Fruit fly (Drosophila melanogaster) whole organism, embryonic: Measurements from ENCODE around the gene CG9550.
A peak's percentile ranks its signal among the peaks of the same experiment; 100 is the strongest.

Experiments
- Aef1 ChIP-seq: fragments of 200-800 bp; sonication (Bioruptor generic); IDR thresholded peaks from 3 replicates; pipeline ENCODE4 v1.3.6; 2022; ENCODE audit warnings: missing biosample characterization, missing genetic modification characterization
- Bdp1 ChIP-seq: fragments of 200-800 bp; sonication (Bioruptor generic); optimal IDR thresholded peaks from 3 replicates; lab custom pipeline; 2016; ENCODE audit warnings: missing biosample characterization, missing genetic modification characterization
- CG12659 ChIP-seq: fragments of 200-800 bp; sonication (Bioruptor generic); optimal IDR thresholded peaks from 3 replicates; lab custom pipeline; 2017; ENCODE audit warnings: mild to moderate bottlenecking, missing biosample characterization, missing genetic modification reagents, missing genetic modification characterization
- CG14014 ChIP-seq: fragments of 200-800 bp; sonication (Bioruptor generic); IDR thresholded peaks from 2 replicates; pipeline ENCODE4 v1.3.6; 2022; ENCODE audit warnings: missing biosample characterization, missing genetic modification characterization
- CG15514 ChIP-seq: fragments of 200-800 bp; sonication (Bioruptor generic); optimal IDR thresholded peaks from 3 replicates; lab custom pipeline; 2017; ENCODE audit warnings: missing biosample characterization, missing genetic modification characterization, mild to moderate bottlenecking, moderate library complexity, missing genetic modification reagents
- CG1647 ChIP-seq: fragments of 200-800 bp; sonication (Bioruptor generic); optimal IDR thresholded peaks from 3 replicates; lab custom pipeline; 2016; ENCODE audit warnings: missing biosample characterization, missing genetic modification characterization
- CG17829 ChIP-seq: fragments of 200-800 bp; optimal IDR thresholded peaks from 2 replicates; lab custom pipeline; 2019; ENCODE audit warnings: missing biosample characterization, mild to moderate bottlenecking, missing genetic modification characterization, moderate library complexity
- CG2116 ChIP-seq: fragments of 200-800 bp; sonication (Bioruptor generic); optimal IDR thresholded peaks from 3 replicates; lab custom pipeline; 2018; ENCODE audit warnings: missing biosample characterization, mild to moderate bottlenecking, missing genetic modification characterization
- CG2875 ChIP-seq: fragments of 200-800 bp; sonication (Bioruptor generic); optimal IDR thresholded peaks from 2 replicates; lab custom pipeline; 2017; ENCODE audit warnings: missing biosample characterization, mild to moderate bottlenecking, missing genetic modification characterization, missing genetic modification reagents
- CG30020 ChIP-seq: fragments of 200-800 bp; optimal IDR thresholded peaks from 2 replicates; lab custom pipeline; 2019; ENCODE audit warnings: missing biosample characterization, mild to moderate bottlenecking, missing genetic modification characterization, moderate library complexity
- CG32772 ChIP-seq: fragments of 200-800 bp; sonication (Bioruptor generic); IDR thresholded peaks from 2 replicates; pipeline ENCODE4 v1.3.6; 2022; ENCODE audit warnings: missing biosample characterization, missing genetic modification characterization
- CG34224 ChIP-seq: fragments of 200-800 bp; sonication (Bioruptor generic); IDR thresholded peaks from 3 replicates; pipeline ENCODE4 v1.3.6; 2022; ENCODE audit warnings: missing biosample characterization, missing genetic modification characterization; ENCODE audit not compliant: partially characterized antibody
- CG34376 ChIP-seq: fragments of 200-800 bp; sonication (Bioruptor generic); optimal IDR thresholded peaks from 2 replicates; lab custom pipeline; 2018; ENCODE audit warnings: missing biosample characterization, mild to moderate bottlenecking, missing genetic modification characterization
- CG3847 ChIP-seq: fragments of 200-800 bp; sonication (Bioruptor generic); IDR thresholded peaks from 2 replicates; pipeline ENCODE4 v1.3.6; 2022; ENCODE audit warnings: missing biosample characterization, missing genetic modification characterization
- CG4360 ChIP-seq: fragments of 200-800 bp; sonication (Bioruptor generic); IDR thresholded peaks from 2 replicates; pipeline ENCODE4 v1.3.6; 2022; ENCODE audit warnings: missing biosample characterization, missing genetic modification characterization
- CG4820 ChIP-seq: fragments of 200-800 bp; sonication (Bioruptor generic); optimal IDR thresholded peaks from 3 replicates; lab custom pipeline; 2016; ENCODE audit warnings: missing biosample characterization, missing genetic modification characterization
- CG8290 ChIP-seq, 3 experiments: fragments of 200-800 bp; sonication (Bioruptor generic); optimal IDR thresholded peaks; 2 replicates each; lab custom pipeline; 2016 to 2019; ENCODE audit warnings: missing biosample characterization in 3 of 3, missing genetic modification characterization in 3 of 3, mild to moderate bottlenecking in 2 of 3, moderate library complexity in 1 of 3
- CG9797 ChIP-seq: fragments of 200-800 bp; sonication (Bioruptor generic); optimal IDR thresholded peaks from 3 replicates; lab custom pipeline; 2018; ENCODE audit warnings: missing biosample characterization, mild to moderate bottlenecking, missing genetic modification characterization
- Deaf1 ChIP-seq: fragments of 200-800 bp; optimal IDR thresholded peaks from 3 replicates; lab custom pipeline; 2019; ENCODE audit warnings: missing biosample characterization, mild to moderate bottlenecking, missing genetic modification characterization, moderate library complexity
- Dref ChIP-seq: fragments of 200-800 bp; sonication (Bioruptor generic); IDR thresholded peaks from 2 replicates; pipeline ENCODE4 v1.3.6; 2022; ENCODE audit warnings: missing biosample characterization, missing genetic modification characterization
- Elba2 ChIP-seq: fragments of 200-800 bp; sonication (Bioruptor generic); optimal IDR thresholded peaks from 3 replicates; lab custom pipeline; 2016; ENCODE audit warnings: missing biosample characterization, missing genetic modification characterization
- Fer1 ChIP-seq: fragments of 200-800 bp; sonication (Bioruptor generic); optimal IDR thresholded peaks from 2 replicates; lab custom pipeline; 2017; ENCODE audit warnings: missing biosample characterization, mild to moderate bottlenecking, missing genetic modification characterization
- HLH3B ChIP-seq: fragments of 200-800 bp; sonication (Bioruptor generic); IDR thresholded peaks from 2 replicates; pipeline ENCODE4 v1.3.6; 2022; ENCODE audit warnings: missing biosample characterization, missing genetic modification characterization
- HLH54F ChIP-seq: fragments of 200-800 bp; sonication (Bioruptor generic); optimal IDR thresholded peaks from 3 replicates; lab custom pipeline; 2016; ENCODE audit warnings: missing biosample characterization, missing genetic modification characterization
- Myb ChIP-seq: fragments of 200-800 bp; sonication (Bioruptor generic); optimal IDR thresholded peaks from 2 replicates; lab custom pipeline; 2016; ENCODE audit warnings: missing biosample characterization, missing genetic modification characterization
- Oaz ChIP-seq: fragments of 200-800 bp; sonication (Bioruptor generic); IDR thresholded peaks from 2 replicates; pipeline ENCODE4 v1.3.6; 2022; ENCODE audit warnings: missing biosample characterization, missing genetic modification characterization
- Opbp ChIP-seq: fragments of 200-800 bp; sonication (Bioruptor generic); IDR thresholded peaks from 3 replicates; pipeline ENCODE4 v1.3.6; 2022; ENCODE audit warnings: missing biosample characterization, missing genetic modification characterization; ENCODE audit not compliant: partially characterized antibody
- Scr ChIP-seq: fragments of 200-800 bp; sonication (Bioruptor generic); IDR thresholded peaks from 2 replicates; pipeline ENCODE4 v1.3.6; 2022; ENCODE audit warnings: missing biosample characterization, missing genetic modification characterization; ENCODE audit not compliant: partially characterized antibody
- Stat92E ChIP-seq, 3 experiments: fragments of >200 bp in 2 of 3; fragments of 200-800 bp in 1 of 3; sonication (Bioruptor generic) in 1 of 3; optimal IDR thresholded peaks; 2 replicates each; lab custom pipeline; 2017 to 2019; ENCODE audit warnings: missing biosample characterization in 3 of 3, missing genetic modification characterization in 3 of 3, mild to moderate bottlenecking in 1 of 3, moderate library complexity in 1 of 3
- Vsx1 ChIP-seq: fragments of 200-800 bp; sonication (Bioruptor generic); optimal IDR thresholded peaks from 2 replicates; lab custom pipeline; 2017; ENCODE audit warnings: missing biosample characterization, mild to moderate bottlenecking, missing genetic modification characterization, missing genetic modification reagents
- Xrp1 ChIP-seq: fragments of 200-800 bp; sonication (Bioruptor generic); IDR thresholded peaks from 2 replicates; pipeline ENCODE4 v1.3.6; 2022; ENCODE audit warnings: missing biosample characterization, missing genetic modification characterization
- ab ChIP-seq: fragments of 200-800 bp; sonication (Bioruptor generic); optimal IDR thresholded peaks from 2 replicates; lab custom pipeline; 2016; ENCODE audit warnings: missing biosample characterization, missing genetic modification characterization
- ac ChIP-seq: fragments of 200-800 bp; sonication (Bioruptor generic); optimal IDR thresholded peaks from 3 replicates; lab custom pipeline; 2017; ENCODE audit warnings: missing biosample characterization, mild to moderate bottlenecking, missing genetic modification characterization
- ato ChIP-seq: fragments of 200-800 bp; sonication (Bioruptor generic); IDR thresholded peaks from 2 replicates; pipeline ENCODE4 v1.3.6; 2022; ENCODE audit warnings: missing biosample characterization, missing genetic modification characterization; ENCODE audit not compliant: partially characterized antibody
- bbx ChIP-seq: fragments of 200-800 bp; sonication (Bioruptor generic); IDR thresholded peaks from 2 replicates; pipeline ENCODE4 v1.3.6; 2022; ENCODE audit warnings: missing biosample characterization, missing genetic modification characterization; ENCODE audit not compliant: partially characterized antibody
- crp ChIP-seq, 2 experiments: fragments of 200-800 bp; sonication (Bioruptor generic); optimal IDR thresholded peaks; 2 replicates in 1 of 2; 3 replicates in 1 of 2; lab custom pipeline; 2017; ENCODE audit warnings: missing biosample characterization in 2 of 2, missing genetic modification characterization in 2 of 2, mild to moderate bottlenecking in 1 of 2, moderate library complexity in 1 of 2
- fu2 ChIP-seq: fragments of 200-800 bp; sonication (Bioruptor generic); optimal IDR thresholded peaks from 2 replicates; lab custom pipeline; 2016; ENCODE audit warnings: missing biosample characterization, missing genetic modification characterization
- gfzf ChIP-seq: fragments of 200-800 bp; sonication (Bioruptor generic); optimal IDR thresholded peaks from 2 replicates; lab custom pipeline; 2016; ENCODE audit warnings: missing biosample characterization, mild to moderate bottlenecking, missing genetic modification characterization, moderate library complexity
- gsb ChIP-seq: fragments of 200-800 bp; sonication (Bioruptor generic); IDR thresholded peaks from 2 replicates; pipeline ENCODE4 v1.3.6; 2022; ENCODE audit warnings: missing biosample characterization, missing genetic modification characterization
- hb ChIP-seq: fragments of 200-800 bp; sonication (Bioruptor generic); IDR thresholded peaks from 3 replicates; pipeline ENCODE4 v1.3.6; 2022; ENCODE audit warnings: missing biosample characterization, missing genetic modification characterization; ENCODE audit not compliant: partially characterized antibody
- hbn ChIP-seq: fragments of 200-800 bp; sonication (Bioruptor generic); IDR thresholded peaks from 2 replicates; pipeline ENCODE4 v1.3.6; 2022; ENCODE audit warnings: missing biosample characterization, missing genetic modification characterization; ENCODE audit not compliant: partially characterized antibody
- jing ChIP-seq: fragments of 200-800 bp; sonication (Bioruptor generic); optimal IDR thresholded peaks from 2 replicates; lab custom pipeline; 2018; ENCODE audit warnings: missing biosample characterization, mild to moderate bottlenecking, missing genetic modification characterization
- pita ChIP-seq: fragments of 200-800 bp; sonication (Bioruptor generic); optimal IDR thresholded peaks from 2 replicates; lab custom pipeline; 2017; ENCODE audit warnings: missing biosample characterization, mild to moderate bottlenecking, missing genetic modification characterization
- salm ChIP-seq: fragments of 200-800 bp; sonication (Bioruptor generic); optimal IDR thresholded peaks from 2 replicates; lab custom pipeline; 2018; ENCODE audit warnings: missing biosample characterization, mild to moderate bottlenecking, missing genetic modification characterization
- trem ChIP-seq: fragments of 200-800 bp; optimal IDR thresholded peaks from 3 replicates; lab custom pipeline; 2019; ENCODE audit warnings: missing biosample characterization, mild to moderate bottlenecking, missing genetic modification characterization, moderate library complexity
- unc-4 ChIP-seq: fragments of 200-800 bp; sonication (Bioruptor generic); IDR thresholded peaks from 2 replicates; pipeline ENCODE4 v1.3.6; 2022; ENCODE audit warnings: missing biosample characterization, missing genetic modification characterization; ENCODE audit not compliant: partially characterized antibody
- vnd ChIP-seq: fragments of 200-800 bp; sonication (Bioruptor generic); IDR thresholded peaks from 3 replicates; pipeline ENCODE4 v1.3.6; 2022; ENCODE audit warnings: missing biosample characterization, missing genetic modification characterization; ENCODE audit not compliant: partially characterized antibody
- vvl ChIP-seq: fragments of 200-800 bp; sonication (Bioruptor generic); IDR thresholded peaks from 2 replicates; pipeline ENCODE4 v1.3.6; 2022; ENCODE audit warnings: missing biosample characterization, missing genetic modification characterization

CG9550 gene

dm6 chr2L:6476753-6477152, 20.1 kb upstream of the CG9550 start, which contains the start of gene CG9536 (continued):
- no peak for TF ChIP-seq Vsx1
- TF ChIP-seq Fer1: peak; percentile 8
- no peak for TF ChIP-seq HLH54F (GFP tag; lab: Kevin White, UChicago)
- TF ChIP-seq ac: no peak
- no peak for TF ChIP-seq ab (GFP tag; lab: Kevin White, UChicago)
- peak; percentile 14 for TF ChIP-seq CG12659 (GFP tag; lab: Kevin White, UChicago)
- TF ChIP-seq hb (GFP tag; lab: Robert Waterston, UW): peak; percentile 58; the same call in 1 of the 3 replicates
- TF ChIP-seq Deaf1: peak; percentile 50
- TF ChIP-seq Myb (GFP tag; lab: Kevin White, UChicago): no peak
- TF ChIP-seq Opbp (GFP tag; lab: Robert Waterston, UW): peak; percentile 64; the same call in 2 of the 3 replicates
- TF ChIP-seq Scr (GFP tag; lab: Robert Waterston, UW): peak; percentile 61
- TF ChIP-seq CG34376 (GFP tag; lab: Kevin White, UChicago): peak; percentile 1
- peak; percentile 81 for TF ChIP-seq CG9797
- TF ChIP-seq CG8290 (GFP tag; optimal IDR thresholded peaks at IDR 0.05; lab: Kevin White, UChicago): no peak
- peak in 1 of 2 experiments; percentile 13 for TF ChIP-seq CG8290 (tag; optimal IDR thresholded peaks at IDR 0.05; lab: Kevin White, UChicago)
- peak in 1 of 3 experiments; percentile 36 for TF ChIP-seq Stat92E (GFP tag; optimal IDR thresholded peaks at IDR 0.05; lab: Kevin White, UChicago)
- 0 out of 2 replicates have a peak, but pooled peaks have one; percentile 16 for TF ChIP-seq hbn (GFP tag; lab: Robert Waterston, UW)
- peak; percentile 69; the same call in 1 of the 2 replicates for TF ChIP-seq ato (GFP tag; lab: Robert Waterston, UW)
- 0 out of 2 replicates have a peak, but pooled peaks have one; percentile 25 for TF ChIP-seq vvl (GFP tag; lab: Robert Waterston, UW)
- TF ChIP-seq trem (tag; lab: Kevin White, UChicago): peak; percentile 47
- no peak for TF ChIP-seq CG1647 (GFP tag; lab: Kevin White, UChicago)
- TF ChIP-seq salm (tag; lab: Kevin White, UChicago): no peak
- peak; percentile 57; the same call in 1 of the 2 replicates for TF ChIP-seq bbx (GFP tag; lab: Robert Waterston, UW)
- peak; percentile 89 for TF ChIP-seq gfzf (GFP tag; lab: Kevin White, UChicago)
- TF ChIP-seq CG30020 (tag; lab: Kevin White, UChicago): peak; percentile 7
- TF ChIP-seq CG15514: peak; percentile 28
- TF ChIP-seq jing (GFP tag; lab: Kevin White, UChicago): no peak
- peak; percentile 60; the same call in 2 of the 3 replicates for TF ChIP-seq CG34224 (GFP tag; lab: Robert Waterston, UW)
- TF ChIP-seq CG2116 (GFP tag; lab: Kevin White, UChicago): peak; percentile 39
- TF ChIP-seq Bdp1 (GFP tag; lab: Kevin White, UChicago): no peak
- TF ChIP-seq CG3847 (GFP tag; lab: Robert Waterston, UW): peak; percentile 30; the same call in 1 of the 2 replicates
- peak; percentile 82 for TF ChIP-seq CG4360
- peak; percentile 87 for TF ChIP-seq Dref (GFP tag; lab: Robert Waterston, UW)
- TF ChIP-seq Elba2 (GFP tag; lab: Kevin White, UChicago): peak; percentile 11
- no peak for TF ChIP-seq CG32772 (GFP tag; lab: Robert Waterston, UW)
- no peak for TF ChIP-seq Oaz (GFP tag; lab: Robert Waterston, UW)
- no peak for TF ChIP-seq gsb (GFP tag; lab: Robert Waterston, UW)
- no peak for TF ChIP-seq CG14014 (GFP tag; lab: Robert Waterston, UW)
- no peak for TF ChIP-seq pita (GFP tag; lab: Kevin White, UChicago)
- TF ChIP-seq Xrp1 (GFP tag; lab: Robert Waterston, UW): 0 out of 2 replicates have a peak, but pooled peaks have one; percentile 14
- no peak for TF ChIP-seq fu2 (GFP tag; lab: Kevin White, UChicago)
- TF ChIP-seq vnd: no peak
- no peak for TF ChIP-seq CG4820 (GFP tag; lab: Kevin White, UChicago)
- peak in 1 of 2 experiments; percentile 3 for TF ChIP-seq crp (GFP tag; optimal IDR thresholded peaks at IDR 0.05; lab: Kevin White, UChicago)
- peak; percentile 14 for TF ChIP-seq CG17829 (tag; lab: Kevin White, UChicago)
- peak; percentile 52; the same call in 1 of the 2 replicates for TF ChIP-seq unc-4
- no peak for TF ChIP-seq HLH3B (GFP tag; lab: Robert Waterston, UW)
- no peak for TF ChIP-seq CG2875 (GFP tag; lab: Kevin White, UChicago)
- no peak for TF ChIP-seq Aef1 (GFP tag; lab: Robert Waterston, UW)
